Fruit fly (Drosophila melanogaster) whole organism, embryonic: Measurements from ENCODE around the gene Dora.

Experiments
- Atf6 ChIP-seq: fragments of 200-800 bp; sonication (Bioruptor generic); IDR thresholded peaks from 2 replicates; pipeline ENCODE4 v1.3.6; 2022; ENCODE audit warnings: missing biosample characterization, missing genetic modification characterization
- CG10209 ChIP-seq: fragments of 200-800 bp; sonication (Bioruptor generic); optimal IDR thresholded peaks from 3 replicates; lab custom pipeline; 2017; ENCODE audit warnings: missing biosample characterization, mild to moderate bottlenecking, missing genetic modification characterization, missing genetic modification reagents
- CG11504 ChIP-seq: fragments of 200-800 bp; sonication (Bioruptor generic); optimal IDR thresholded peaks from 3 replicates; lab custom pipeline; 2019; ENCODE audit warnings: missing biosample characterization, mild to moderate bottlenecking, missing genetic modification characterization, moderate library complexity
- CG12659 ChIP-seq: fragments of 200-800 bp; sonication (Bioruptor generic); optimal IDR thresholded peaks from 3 replicates; lab custom pipeline; 2017; ENCODE audit warnings: mild to moderate bottlenecking, missing biosample characterization, missing genetic modification reagents, missing genetic modification characterization
- CG14860 ChIP-seq: fragments of 200-800 bp; sonication (Bioruptor generic); IDR thresholded peaks from 3 replicates; pipeline ENCODE4 v1.3.6; 2022; ENCODE audit warnings: missing biosample characterization, missing genetic modification characterization; ENCODE audit not compliant: partially characterized antibody
- CG17186 ChIP-seq: fragments of 200-800 bp; sonication (Bioruptor generic); optimal IDR thresholded peaks from 3 replicates; lab custom pipeline; 2017; ENCODE audit warnings: missing biosample characterization, missing genetic modification reagents, missing genetic modification characterization
- CG17359 ChIP-seq: fragments of 200-800 bp; sonication (Bioruptor generic); optimal IDR thresholded peaks from 3 replicates; lab custom pipeline; 2018; ENCODE audit warnings: missing biosample characterization, mild to moderate bottlenecking, missing genetic modification characterization, moderate library complexity
- CG18262 ChIP-seq: fragments of 200-800 bp; optimal IDR thresholded peaks from 3 replicates; lab custom pipeline; 2019; ENCODE audit warnings: missing biosample characterization, mild to moderate bottlenecking, missing genetic modification characterization, moderate library complexity
- CG2116 ChIP-seq: fragments of 200-800 bp; sonication (Bioruptor generic); optimal IDR thresholded peaks from 3 replicates; lab custom pipeline; 2018; ENCODE audit warnings: missing biosample characterization, mild to moderate bottlenecking, missing genetic modification characterization
- CG2120 ChIP-seq: fragments of 200-800 bp; sonication (Bioruptor generic); optimal IDR thresholded peaks from 3 replicates; lab custom pipeline; 2016; ENCODE audit warnings: missing biosample characterization, missing genetic modification characterization
- CG2202 ChIP-seq: fragments of 200-800 bp; sonication (Bioruptor generic); optimal IDR thresholded peaks from 2 replicates; lab custom pipeline; 2018; ENCODE audit warnings: missing biosample characterization, mild to moderate bottlenecking, missing genetic modification characterization
- CG2712 ChIP-seq: fragments of 200-800 bp; optimal IDR thresholded peaks from 3 replicates; lab custom pipeline; 2019; ENCODE audit warnings: missing biosample characterization, mild to moderate bottlenecking, missing genetic modification characterization, moderate library complexity
- CG6791 ChIP-seq: fragments of 200-800 bp; sonication (Bioruptor generic); IDR thresholded peaks from 3 replicates; pipeline ENCODE4 v1.3.6; 2022; ENCODE audit warnings: missing biosample characterization, missing genetic modification characterization; ENCODE audit not compliant: partially characterized antibody
- CG8924 ChIP-seq: fragments of 200-800 bp; optimal IDR thresholded peaks from 3 replicates; lab custom pipeline; 2019; ENCODE audit warnings: missing biosample characterization, mild to moderate bottlenecking, missing genetic modification characterization, moderate library complexity
- CG9437 ChIP-seq: fragments of 200-800 bp; sonication (Bioruptor generic); optimal IDR thresholded peaks from 2 replicates; lab custom pipeline; 2018; ENCODE audit warnings: missing biosample characterization, mild to moderate bottlenecking, missing genetic modification characterization
- CG9797 ChIP-seq: fragments of 200-800 bp; sonication (Bioruptor generic); optimal IDR thresholded peaks from 3 replicates; lab custom pipeline; 2018; ENCODE audit warnings: missing biosample characterization, mild to moderate bottlenecking, missing genetic modification characterization
- Dip3 ChIP-seq: fragments of 200-800 bp; sonication (Bioruptor generic); optimal IDR thresholded peaks from 3 replicates; lab custom pipeline; 2016; ENCODE audit warnings: missing biosample characterization, missing genetic modification characterization
- Eip74EF ChIP-seq, 2 experiments: fragments of 200-800 bp in 1 of 2; fragments of >200 bp in 1 of 2; sonication (Bioruptor generic) in 1 of 2; optimal IDR thresholded peaks; 2 replicates each; lab custom pipeline; 2017 to 2019; ENCODE audit warnings: missing biosample characterization in 2 of 2, missing genetic modification characterization in 2 of 2, mild to moderate bottlenecking in 1 of 2, moderate library complexity in 1 of 2
- Ets97D ChIP-seq: fragments of 200-800 bp; sonication (Bioruptor generic); optimal IDR thresholded peaks from 3 replicates; lab custom pipeline; 2016; ENCODE audit warnings: missing biosample characterization, missing genetic modification characterization
- Hand ChIP-seq: fragments of 200-800 bp; sonication (Bioruptor generic); optimal IDR thresholded peaks from 2 replicates; lab custom pipeline; 2017; ENCODE audit warnings: mild to moderate bottlenecking, missing biosample characterization, missing genetic modification reagents, missing genetic modification characterization
- Nf-YA ChIP-seq: fragments of 200-800 bp; sonication (Bioruptor generic); IDR thresholded peaks from 2 replicates; pipeline ENCODE4 v1.3.6; 2022; ENCODE audit warnings: missing biosample characterization, missing genetic modification characterization
- NfI ChIP-seq: fragments of 200-800 bp; sonication (Bioruptor generic); optimal IDR thresholded peaks from 3 replicates; lab custom pipeline; 2018; ENCODE audit warnings: missing biosample characterization, mild to moderate bottlenecking, missing genetic modification characterization, moderate library complexity
- Oli ChIP-seq: fragments of 200-800 bp; sonication (Bioruptor generic); optimal IDR thresholded peaks from 2 replicates; lab custom pipeline; 2018; ENCODE audit warnings: missing biosample characterization, mild to moderate bottlenecking, missing genetic modification characterization, moderate library complexity
- Pdp1 ChIP-seq, 2 experiments: fragments of 200-800 bp; sonication (Bioruptor generic); optimal IDR thresholded peaks; 3 replicates each; lab custom pipeline; 2016; ENCODE audit warnings: missing biosample characterization in 2 of 2, missing genetic modification characterization in 2 of 2, mild to moderate bottlenecking in 1 of 2, moderate library complexity in 1 of 2
- Sin3A ChIP-seq: fragments of >200 bp; optimal IDR thresholded peaks from 2 replicates; lab custom pipeline; 2018
- Taf1 ChIP-seq: fragments of 200-800 bp; sonication (Bioruptor generic); IDR thresholded peaks from 2 replicates; pipeline ENCODE4 v1.3.6; 2022; ENCODE audit warnings: missing biosample characterization, missing genetic modification characterization
- Tbp ChIP-seq: fragments of >200 bp; optimal IDR thresholded peaks from 2 replicates; lab custom pipeline; 2018; ENCODE audit warnings: missing biosample characterization, missing genetic modification characterization
- amos ChIP-seq: fragments of 200-800 bp; sonication (Bioruptor generic); IDR thresholded peaks from 2 replicates; pipeline ENCODE4 v1.3.6; 2022; ENCODE audit warnings: missing biosample characterization, missing genetic modification characterization; ENCODE audit not compliant: partially characterized antibody
- crc ChIP-seq: fragments of 200-800 bp; sonication (Bioruptor generic); optimal IDR thresholded peaks from 2 replicates; lab custom pipeline; 2016; ENCODE audit warnings: missing biosample characterization, missing genetic modification characterization
- insv ChIP-seq, 2 experiments: fragments of 200-800 bp; sonication (Bioruptor generic); optimal IDR thresholded peaks; 3 replicates each; lab custom pipeline; 2016 to 2018; ENCODE audit warnings: missing biosample characterization in 2 of 2, missing genetic modification characterization in 2 of 2
- inv ChIP-seq: fragments of 200-800 bp; sonication (Bioruptor generic); IDR thresholded peaks from 2 replicates; pipeline ENCODE4 v1.3.6; 2022; ENCODE audit warnings: missing biosample characterization, missing genetic modification characterization; ENCODE audit not compliant: partially characterized antibody
- klu ChIP-seq: fragments of 200-800 bp; sonication (Bioruptor generic); IDR thresholded peaks from 2 replicates; pipeline ENCODE4 v1.3.6; 2022; ENCODE audit warnings: missing biosample characterization, missing genetic modification characterization
- lilli ChIP-seq: fragments of 200-800 bp; sonication (Bioruptor generic); optimal IDR thresholded peaks from 3 replicates; lab custom pipeline; 2016; ENCODE audit warnings: missing biosample characterization, missing genetic modification characterization
- mam ChIP-seq: fragments of 200-800 bp; sonication (Bioruptor generic); optimal IDR thresholded peaks from 3 replicates; lab custom pipeline; 2016; ENCODE audit warnings: missing biosample characterization, missing genetic modification characterization
- nmo ChIP-seq: fragments of 200-800 bp; sonication (Bioruptor generic); optimal IDR thresholded peaks from 2 replicates; lab custom pipeline; 2018; ENCODE audit warnings: missing biosample characterization, mild to moderate bottlenecking, missing genetic modification characterization, moderate library complexity
- prd ChIP-seq, 3 experiments: fragments of >200 bp in 2 of 3; fragments of 200-800 bp in 1 of 3; sonication (Bioruptor generic) in 1 of 3; optimal IDR thresholded peaks in 2 of 3; IDR thresholded peaks in 1 of 3; 2 replicates in 2 of 3; 3 replicates in 1 of 3; pipeline versions ENCODE4 v1.3.6 to Lab custom; 2017 to 2022; ENCODE audit warnings: missing biosample characterization in 1 of 3, missing genetic modification characterization in 1 of 3
- pros ChIP-seq: fragments of 200-800 bp; sonication (Bioruptor generic); optimal IDR thresholded peaks from 3 replicates; lab custom pipeline; 2019; ENCODE audit warnings: missing biosample characterization, mild to moderate bottlenecking, missing genetic modification characterization, moderate library complexity
- ranshi ChIP-seq: fragments of 200-800 bp; sonication (Bioruptor generic); IDR thresholded peaks from 2 replicates; pipeline ENCODE4 v1.3.6; 2022; ENCODE audit warnings: missing biosample characterization, missing genetic modification characterization
- rib ChIP-seq: fragments of 200-800 bp; sonication (Bioruptor generic); IDR thresholded peaks from 2 replicates; pipeline ENCODE4 v1.3.6; 2022; ENCODE audit warnings: missing biosample characterization, missing genetic modification characterization
- sna ChIP-seq: fragments of 200-800 bp; sonication (Bioruptor generic); IDR thresholded peaks from 2 replicates; pipeline ENCODE4 v1.3.6; 2022; ENCODE audit warnings: missing biosample characterization, missing genetic modification characterization; ENCODE audit not compliant: partially characterized antibody
- stc ChIP-seq: fragments of 200-800 bp; sonication (Bioruptor generic); IDR thresholded peaks from 2 replicates; pipeline ENCODE4 v1.3.6; 2022; ENCODE audit warnings: missing biosample characterization, missing genetic modification characterization
- sug ChIP-seq: fragments of 200-800 bp; optimal IDR thresholded peaks from 2 replicates; lab custom pipeline; 2019; ENCODE audit warnings: missing biosample characterization, mild to moderate bottlenecking, missing genetic modification characterization, moderate library complexity
- trem ChIP-seq: fragments of 200-800 bp; optimal IDR thresholded peaks from 3 replicates; lab custom pipeline; 2019; ENCODE audit warnings: missing biosample characterization, mild to moderate bottlenecking, missing genetic modification characterization, moderate library complexity
- usp ChIP-seq: fragments of >200 bp; optimal IDR thresholded peaks from 2 replicates; lab custom pipeline; 2017; ENCODE audit warnings: missing biosample characterization, missing genetic modification characterization
- vnd ChIP-seq: fragments of 200-800 bp; sonication (Bioruptor generic); IDR thresholded peaks from 3 replicates; pipeline ENCODE4 v1.3.6; 2022; ENCODE audit warnings: missing biosample characterization, missing genetic modification characterization; ENCODE audit not compliant: partially characterized antibody

Dora gene

DNA sequence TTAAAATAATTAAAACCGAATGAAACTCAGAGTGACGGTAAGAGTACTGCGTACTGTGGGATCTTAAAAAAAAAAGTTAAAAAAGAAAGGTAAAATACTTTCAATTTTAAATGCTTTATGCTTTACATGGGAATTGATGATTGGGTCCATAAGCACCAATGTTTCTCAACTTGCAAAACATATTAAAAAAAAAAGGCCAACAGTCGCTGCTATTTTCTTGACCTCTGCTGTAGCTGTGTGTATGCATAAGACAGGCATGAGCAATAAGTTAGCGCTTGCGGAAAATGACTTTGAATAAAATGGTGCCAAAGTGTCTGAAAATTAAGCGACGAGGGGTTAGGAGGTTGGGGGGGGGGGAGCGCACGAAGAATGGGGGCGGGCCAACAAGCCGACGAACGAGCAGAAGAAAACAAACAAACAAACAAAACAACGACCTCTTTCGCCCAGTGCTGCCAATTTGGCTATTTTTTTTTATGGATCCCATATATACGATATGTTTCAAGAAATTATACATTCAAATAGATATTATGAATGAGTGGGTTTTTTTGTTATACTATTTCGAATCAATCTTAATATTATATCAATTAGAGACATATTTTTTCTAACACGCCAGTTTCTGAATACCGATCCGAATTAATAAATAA is 5.9 kb downstream of the Dora start (continued):
- no peak for TF ChIP-seq vnd (GFP tag; lab: Robert Waterston, UW)
- TF ChIP-seq Taf1 (GFP tag; lab: Robert Waterston, UW): no peak
- no peak for TF ChIP-seq CG17186 (GFP tag; lab: Kevin White, UChicago)
- TF ChIP-seq CG2202 (tag; lab: Kevin White, UChicago): no peak
- peak; percentile 63; the same call in 1 of the 2 replicates for TF ChIP-seq ranshi (GFP tag; lab: Robert Waterston, UW)
- TF ChIP-seq insv (GFP tag; optimal IDR thresholded peaks at IDR 0.05; lab: Kevin White, UChicago): no peak

DNA sequence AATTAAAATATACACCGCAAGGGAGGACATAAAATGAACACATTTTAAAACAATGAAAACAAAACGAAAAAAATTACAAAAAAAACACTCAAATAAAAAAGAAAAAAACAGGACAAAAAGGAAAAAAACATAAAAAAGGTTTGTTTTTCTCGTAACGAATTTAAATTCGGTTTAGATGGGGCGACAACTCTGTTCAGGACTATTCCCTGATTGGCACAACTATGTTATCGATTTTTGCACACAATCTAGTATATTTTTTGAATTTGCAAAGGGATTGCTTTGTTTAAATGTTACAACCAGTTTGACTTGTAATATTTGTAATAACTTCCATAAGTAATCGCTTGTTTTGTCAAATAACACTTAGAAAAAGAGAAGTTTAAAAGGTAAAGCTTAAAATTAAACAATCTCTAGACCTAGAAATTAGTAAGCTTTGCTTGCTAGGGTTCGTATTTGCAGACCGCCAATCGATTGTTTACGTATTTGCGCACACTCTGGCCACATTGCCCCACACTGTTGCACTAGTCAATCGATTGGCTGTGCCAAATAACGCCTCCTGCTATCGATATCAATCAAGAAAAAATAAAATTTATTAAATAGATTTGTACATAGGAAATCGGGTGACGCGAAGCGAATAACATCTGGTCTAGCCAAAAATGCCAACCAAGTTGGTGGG is 20.4 kb downstream of the Dora start, which contains the start of gene CG7332:
CG7332 (plus strand) TSS at position 515 of the 673 bp plus-strand sequence.
- TF ChIP-seq CG2712 (tag; lab: Kevin White, UChicago) (peak; percentile 14), Dip3 (GFP tag; lab: Kevin White, UChicago) (no peak), mam (peak; percentile 10), inv (GFP tag; lab: Robert Waterston, UW) (peak; percentile 59), CG6791 (GFP tag; lab: Robert Waterston, UW) (peak; percentile 80), CG18262 (tag; lab: Kevin White, UChicago) (peak; percentile 3), Taf1 (GFP tag; lab: Robert Waterston, UW) (no peak), pros (no peak), Eip74EF (GFP tag; optimal IDR thresholded peaks at IDR 0.05; lab: Kevin White, UChicago) (no peak), CG8924 (tag; lab: Kevin White, UChicago) (peak; percentile 28), CG12659 (GFP tag; lab: Kevin White, UChicago) (peak; percentile 39), CG14860 (GFP tag; lab: Robert Waterston, UW) (peak; percentile 39; the same call in 1 of the 3 replicates), Atf6 (GFP tag; lab: Robert Waterston, UW) (0 out of 2 replicates have a peak, but pooled peaks have one; percentile 28), Hand (GFP tag; lab: Kevin White, UChicago) (no peak), NfI (no peak), CG10209 (GFP tag; lab: Kevin White, UChicago) (no peak), nmo (peak; percentile 17), CG11504 (tag; lab: Kevin White, UChicago) (no peak), lilli (peak; percentile 8), CG2116 (GFP tag; lab: Kevin White, UChicago) (peak; percentile 94), rib (GFP tag; lab: Robert Waterston, UW) (no peak), CG2120 (GFP tag; lab: Kevin White, UChicago) (peak; percentile 15), CG9437 (GFP tag; lab: Kevin White, UChicago) (peak; percentile 59), CG2202 (tag; lab: Kevin White, UChicago) (no peak), Tbp (GFP tag; lab: Kevin White, UChicago) (no peak), trem (peak; percentile 14), CG9797 (GFP tag; lab: Kevin White, UChicago) (peak; percentile 69), crc (GFP tag; lab: Kevin White, UChicago) (no peak), sna (GFP tag; lab: Robert Waterston, UW) (peak; percentile 43; the same call in 1 of the 2 replicates), CG17359 (tag; lab: Kevin White, UChicago) (peak; percentile 25), klu (GFP tag; lab: Robert Waterston, UW) (no peak), Sin3A (lab: Kevin White, UChicago) (peak; percentile 74), prd (optimal IDR thresholded peaks at IDR 0.05; lab: Kevin White, UChicago) (no peak), prd (GFP tag; IDR thresholded peaks at IDR 0.05; lab: Robert Waterston, UW) (no peak), Oli (tag; lab: Kevin White, UChicago) (no peak), usp (no peak), amos (GFP tag; lab: Robert Waterston, UW) (peak; percentile 67), Nf-YA (GFP tag; lab: Robert Waterston, UW) (no peak), sug (tag; lab: Kevin White, UChicago) (no peak), Ets97D (peak; percentile 14), stc (GFP tag; lab: Robert Waterston, UW) (no peak), Pdp1 (GFP tag; optimal IDR thresholded peaks at IDR 0.05; lab: Kevin White, UChicago) (peak in 1 of 2 experiments; percentile 18)
